Worm (Caenorhabditis elegans) whole organism, young adult: Measurements from ENCODE around the gene grl-11.
A peak's percentile ranks its signal among the peaks of the same experiment; 100 is the strongest.

Experiments used
- B0019.2 ChIP-seq: fragments of 200-800 bp; sonication (Bioruptor generic); conservative IDR thresholded peaks from 2 replicates; pipeline ENCODE4 v1.3.6; 2022; ENCODE audit warnings: missing genetic modification reagents, missing genetic modification characterization, missing compliant biosample characterization
- B0261.1 ChIP-seq: sonication (generic microtip); optimal IDR thresholded peaks from 2 replicates; lab custom pipeline; 2016; ENCODE audit warnings: mild to moderate bottlenecking, missing genetic modification characterization, moderate library complexity, missing compliant biosample characterization
- D2030.7 ChIP-seq: fragments of 200-800 bp; sonication (Bioruptor generic); IDR thresholded peaks from 2 replicates; pipeline ENCODE4 v1.3.6; 2022; ENCODE audit warnings: missing genetic modification reagents, missing genetic modification characterization, missing compliant biosample characterization
- F22D6.2 ChIP-seq: sonication (generic microtip); optimal IDR thresholded peaks from 2 replicates; lab custom pipeline; 2016; ENCODE audit warnings: mild to moderate bottlenecking, missing genetic modification characterization, missing compliant biosample characterization
- F52B5.7 ChIP-seq: sonication (generic microtip); optimal IDR thresholded peaks from 2 replicates; lab custom pipeline; 2016; ENCODE audit warnings: mild to moderate bottlenecking, missing genetic modification characterization, missing compliant biosample characterization
- F55B11.4 ChIP-seq: sonication (generic microtip); optimal IDR thresholded peaks from 2 replicates; lab custom pipeline; 2016; ENCODE audit warnings: missing compliant biosample characterization, missing genetic modification characterization, borderline replicate concordance; ENCODE audit not compliant: insufficient read depth
- Y56A3A.18 ChIP-seq: fragments of 200-800 bp; sonication (Bioruptor generic); IDR thresholded peaks from 2 replicates; pipeline ENCODE4 v1.3.6; 2022; ENCODE audit warnings: missing genetic modification reagents, missing genetic modification characterization, missing compliant biosample characterization
- Y79H2A.3 ChIP-seq: fragments of 200-800 bp; sonication (Bioruptor generic); conservative IDR thresholded peaks from 2 replicates; pipeline ENCODE4 v1.3.6; 2022; ENCODE audit warnings: missing genetic modification reagents, missing genetic modification characterization, missing compliant biosample characterization
- akir-1 ChIP-seq: fragments of 200-800 bp; sonication (Bioruptor generic); optimal IDR thresholded peaks from 2 replicates; lab custom pipeline; 2018; ENCODE audit warnings: mild to moderate bottlenecking, missing genetic modification characterization, moderate library complexity, missing compliant biosample characterization
- aptf-3 ChIP-seq: fragments of 200-800 bp; sonication (Bioruptor generic); IDR thresholded peaks from 2 replicates; pipeline ENCODE4 v1.3.6; 2022; ENCODE audit warnings: missing genetic modification characterization, missing compliant biosample characterization
- attf-6 ChIP-seq: fragments of 200-800 bp; sonication (Bioruptor generic); IDR thresholded peaks from 2 replicates; pipeline ENCODE4 v1.3.6; 2022; ENCODE audit warnings: missing genetic modification reagents, missing genetic modification characterization, missing compliant biosample characterization
- bed-1 ChIP-seq: fragments of 200-800 bp; sonication (Bioruptor generic); IDR thresholded peaks from 2 replicates; pipeline ENCODE4 v1.3.6; 2022; ENCODE audit warnings: missing genetic modification reagents, missing genetic modification characterization, missing compliant biosample characterization
- cebp-2 ChIP-seq: fragments of 200-800 bp; sonication (Bioruptor generic); IDR thresholded peaks from 2 replicates; pipeline ENCODE4 v1.3.6; 2022; ENCODE audit warnings: missing genetic modification characterization, missing compliant biosample characterization
- ceh-27 ChIP-seq: fragments of 200-800 bp; sonication (Bioruptor generic); optimal IDR thresholded peaks from 2 replicates; lab custom pipeline; 2018; ENCODE audit warnings: mild to moderate bottlenecking, missing genetic modification characterization, moderate library complexity, missing compliant biosample characterization
- ceh-40 ChIP-seq: fragments of 200-800 bp; sonication (Bioruptor generic); IDR thresholded peaks from 2 replicates; pipeline ENCODE4 v1.3.6; 2022; ENCODE audit warnings: missing genetic modification characterization, missing compliant biosample characterization
- dpff-1 ChIP-seq: sonication (generic microtip); optimal IDR thresholded peaks from 2 replicates; lab custom pipeline; 2017; ENCODE audit warnings: mild to moderate bottlenecking, missing genetic modification characterization, missing compliant biosample characterization
- dpl-1 ChIP-seq: fragments of 150-350 bp; optimal IDR thresholded peaks from 2 replicates; lab custom pipeline; 2014; ENCODE audit warnings: missing biosample characterization, missing genetic modification reagents, missing genetic modification characterization
- efl-1 ChIP-seq: fragments of 150-350 bp; optimal IDR thresholded peaks from 2 replicates; lab custom pipeline; 2014; ENCODE audit warnings: missing biosample characterization, missing genetic modification reagents, missing genetic modification characterization
- egl-44 ChIP-seq: fragments of 200-800 bp; sonication (Bioruptor generic); IDR thresholded peaks from 2 replicates; pipeline ENCODE4 v1.3.6; 2022; ENCODE audit warnings: missing genetic modification reagents, missing genetic modification characterization, missing compliant biosample characterization
- egrh-3 ChIP-seq: fragments of 200-800 bp; sonication (Bioruptor generic); IDR thresholded peaks from 2 replicates; pipeline ENCODE4 v1.3.6; 2022; ENCODE audit warnings: missing genetic modification reagents, missing genetic modification characterization, missing compliant biosample characterization
- ets-4 ChIP-seq: fragments of 200-800 bp; sonication (Bioruptor generic); optimal IDR thresholded peaks from 2 replicates; lab custom pipeline; 2018; ENCODE audit warnings: mild to moderate bottlenecking, missing genetic modification characterization, missing compliant biosample characterization
- hsf-1 ChIP-seq: fragments of 200-800 bp; sonication (Bioruptor generic); IDR thresholded peaks from 2 replicates; pipeline ENCODE4 v1.3.6; 2022; ENCODE audit warnings: missing genetic modification reagents, missing genetic modification characterization, missing compliant biosample characterization
- lin-26 ChIP-seq: fragments of 200-800 bp; sonication (Bioruptor generic); IDR thresholded peaks from 2 replicates; pipeline ENCODE4 v1.3.6; 2022; ENCODE audit warnings: missing genetic modification reagents, missing genetic modification characterization, missing compliant biosample characterization
- madf-3 ChIP-seq: fragments of 200-800 bp; sonication (Bioruptor generic); IDR thresholded peaks from 2 replicates; pipeline ENCODE4 v1.3.6; 2022; ENCODE audit warnings: missing genetic modification reagents, missing genetic modification characterization, missing compliant biosample characterization
- mel-28 ChIP-seq: sonication (generic microtip); optimal IDR thresholded peaks from 2 replicates; lab custom pipeline; 2016; ENCODE audit warnings: borderline replicate concordance, mild to moderate bottlenecking, missing genetic modification characterization, missing compliant biosample characterization
- nfya-2 ChIP-seq: fragments of 200-800 bp; sonication (Bioruptor generic); IDR thresholded peaks from 2 replicates; pipeline ENCODE4 v1.3.6; 2022; ENCODE audit warnings: missing genetic modification reagents, missing genetic modification characterization, missing compliant biosample characterization
- nfyb-1 ChIP-seq: fragments of 200-800 bp; sonication (Bioruptor generic); IDR thresholded peaks from 2 replicates; pipeline ENCODE4 v1.3.6; 2022; ENCODE audit warnings: missing genetic modification reagents, missing genetic modification characterization, missing compliant biosample characterization
- nhr-120 ChIP-seq: fragments of 200-800 bp; sonication (Bioruptor generic); IDR thresholded peaks from 2 replicates; pipeline ENCODE4 v1.3.6; 2022; ENCODE audit warnings: missing genetic modification characterization, missing compliant biosample characterization
- nhr-27 ChIP-seq: fragments of 200-800 bp; sonication (Bioruptor generic); optimal IDR thresholded peaks from 2 replicates; lab custom pipeline; 2018; ENCODE audit warnings: mild to moderate bottlenecking, missing genetic modification characterization, moderate library complexity, missing compliant biosample characterization
- pbrm-1 ChIP-seq: fragments of 200-800 bp; sonication (Bioruptor generic); IDR thresholded peaks from 2 replicates; pipeline ENCODE4 v1.3.6; 2022; ENCODE audit warnings: missing genetic modification reagents, missing genetic modification characterization, missing compliant biosample characterization
- pha-4 ChIP-seq: fragments of 150-350 bp; sonication (generic microtip); optimal IDR thresholded peaks from 2 replicates; lab custom pipeline; 2014; ENCODE audit warnings: missing biosample characterization, missing genetic modification reagents, missing genetic modification characterization
- repo-1 ChIP-seq: sonication (generic microtip); optimal IDR thresholded peaks from 2 replicates; lab custom pipeline; 2017; ENCODE audit warnings: mild to moderate bottlenecking, missing genetic modification characterization, missing compliant biosample characterization
- sdz-38 ChIP-seq: sonication (generic microtip); optimal IDR thresholded peaks from 2 replicates; lab custom pipeline; 2016; ENCODE audit warnings: missing genotype, missing genetic modification characterization, missing compliant biosample characterization
- snpc-1.3 ChIP-seq: sonication (generic microtip); optimal IDR thresholded peaks from 2 replicates; lab custom pipeline; 2017; ENCODE audit warnings: missing genetic modification characterization, mild to moderate bottlenecking, missing compliant biosample characterization, antibody characterized with exemption, moderate library complexity, missing genotype, missing genetic modification reagents; ENCODE audit not compliant: insufficient read depth
- snpc-4 ChIP-seq, 5 experiments: fragments of 150-350 bp in 1 of 5; sonication (generic microtip) in 4 of 5; optimal IDR thresholded peaks; 2 replicates each; lab custom pipeline; 2014 to 2018; ENCODE audit warnings: missing genetic modification characterization in 5 of 5, missing biosample characterization in 3 of 5, antibody characterized with exemption in 2 of 5, mild to moderate bottlenecking in 2 of 5, missing compliant biosample characterization in 2 of 5, missing genotype in 2 of 5, moderate library complexity in 2 of 5, missing genetic modification reagents in 1 of 5
- somi-1 ChIP-seq: fragments of 200-800 bp; sonication (Bioruptor generic); optimal IDR thresholded peaks from 2 replicates; lab custom pipeline; 2018; ENCODE audit warnings: mild to moderate bottlenecking, missing genetic modification characterization, missing compliant biosample characterization
- tbx-9 ChIP-seq: sonication (generic microtip); optimal IDR thresholded peaks from 2 replicates; lab custom pipeline; 2016; ENCODE audit warnings: borderline replicate concordance, missing genetic modification characterization, inconsistent platforms, missing compliant biosample characterization
- zfh-2 ChIP-seq: fragments of 200-800 bp; sonication (Bioruptor generic); conservative IDR thresholded peaks from 2 replicates; pipeline ENCODE4 v1.3.6; 2022; ENCODE audit warnings: missing genetic modification reagents, missing genetic modification characterization, missing compliant biosample characterization
- ztf-25 ChIP-seq: fragments of 200-800 bp; sonication (Bioruptor generic); IDR thresholded peaks from 2 replicates; pipeline ENCODE4 v1.3.6; 2022; ENCODE audit warnings: missing genetic modification reagents, missing genetic modification characterization, missing compliant biosample characterization

The grl-11 gene

DNA sequence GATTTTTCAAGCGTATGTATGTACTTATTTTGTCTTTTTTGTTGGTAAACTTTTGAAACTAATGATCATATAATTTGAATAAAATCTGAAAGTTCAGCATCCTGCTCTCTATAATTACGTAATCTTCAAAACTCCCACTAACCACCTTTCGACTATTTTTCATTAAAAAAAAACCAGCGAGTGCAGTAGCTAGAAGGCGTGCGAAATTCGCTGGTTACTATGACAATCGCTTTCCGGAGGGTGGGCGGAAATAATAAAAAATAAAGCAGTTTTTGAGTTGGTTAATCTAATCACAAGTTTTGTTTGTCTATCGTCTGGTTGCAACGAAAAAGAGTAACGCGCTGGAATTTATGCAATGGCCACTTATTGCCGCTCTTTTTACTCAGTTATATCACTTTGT is 36.6 kb upstream of the grl-11 start, which contains the start of gene irld-34:
irld-34 (plus strand) TSS at position 301 of the 400 bp plus-strand sequence.
- TF ChIP-seq madf-3 (GFP tag; lab: Robert Waterston, UW) (no peak), egl-44 (GFP tag; lab: Robert Waterston, UW) (no peak), ets-4 (GFP tag; lab: Kevin White, UChicago) (no peak)

DNA sequence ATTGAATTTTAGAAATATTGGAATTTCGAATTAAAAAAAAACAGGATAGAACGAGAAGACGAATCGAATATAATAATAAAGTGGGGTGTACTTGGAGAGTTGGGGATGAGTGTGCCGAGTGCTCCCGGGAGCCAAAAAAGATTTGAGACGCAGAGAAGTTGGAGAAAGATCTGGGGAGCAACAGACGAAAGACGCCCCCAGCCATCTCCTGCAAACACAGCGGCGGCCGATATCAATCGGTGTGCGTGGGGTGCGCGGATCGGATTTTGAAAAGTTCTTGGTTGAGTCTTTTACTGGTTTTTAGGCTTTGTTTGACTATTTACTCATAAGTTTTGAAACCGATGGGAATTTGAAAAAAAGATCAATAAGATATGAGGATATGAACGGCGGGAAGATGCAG is 35.6 kb upstream of the grl-11 start, which contains the start of gene nhl-1:
nhl-1 (minus strand) TSS at position 101 of the 400 bp plus-strand sequence.
- TF ChIP-seq mel-28 (tag; lab: Kevin White, UChicago) (no peak), nfyb-1 (GFP tag; lab: Robert Waterston, UW) (no peak), dpl-1 (GFP tag; lab: Kevin White, UChicago) (no peak), Y79H2A.3 (GFP tag; lab: Robert Waterston, UW) (no peak), F22D6.2 (no peak), nhr-120 (GFP tag; lab: Robert Waterston, UW) (no peak), egrh-3 (GFP tag; lab: Robert Waterston, UW) (no peak), ceh-40 (GFP tag; lab: Robert Waterston, UW) (no peak)

DNA sequence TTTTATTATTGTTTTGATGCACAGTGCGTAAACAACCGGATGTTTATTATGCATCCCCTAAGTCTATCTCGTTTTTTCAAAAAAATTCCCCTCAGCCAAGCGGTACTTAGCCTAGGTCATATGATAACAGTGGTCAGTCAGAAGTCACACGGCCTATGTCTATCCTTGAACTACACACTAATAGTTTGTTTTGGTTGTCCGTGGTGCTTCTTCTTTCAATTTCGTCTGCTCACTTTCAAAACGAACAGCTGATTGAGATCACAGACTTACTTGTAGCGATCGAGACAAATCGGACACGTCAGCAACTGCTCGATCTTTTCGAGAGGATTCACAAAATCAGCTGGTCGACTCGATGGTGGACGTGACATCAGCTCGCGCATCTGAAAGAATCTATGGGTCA is 34.8 kb upstream of the grl-11 start:
- TF ChIP-seq tbx-9 (tag; lab: Kevin White, UChicago) (no peak), somi-1 (peak; percentile 35)

DNA sequence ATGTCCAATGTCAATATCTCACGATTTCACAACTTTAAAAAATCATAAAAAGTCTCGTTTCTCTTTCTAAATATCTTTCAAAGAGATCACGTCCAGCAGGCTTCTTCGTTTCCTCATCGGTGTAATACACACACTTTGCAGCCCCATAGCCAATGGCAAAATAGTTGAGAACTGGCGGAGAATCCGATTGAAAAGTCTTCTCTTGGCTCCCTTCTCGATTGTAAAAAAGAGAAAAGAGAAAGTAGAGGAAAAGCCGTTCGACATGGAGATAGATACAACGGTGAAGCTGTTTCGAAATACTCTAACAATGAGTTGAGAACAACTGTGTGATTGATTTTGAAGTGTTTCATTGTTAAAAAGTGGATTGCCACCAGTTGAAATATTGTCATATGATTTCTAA is 33.6 kb upstream of the grl-11 start:
- TF ChIP-seq nfya-2 (GFP tag; lab: Robert Waterston, UW) (no peak), B0261.1 (tag; lab: Kevin White, UChicago) (no peak), nhr-120 (GFP tag; lab: Robert Waterston, UW) (no peak), pbrm-1 (GFP tag; lab: Robert Waterston, UW) (no peak), Y56A3A.18 (GFP tag; lab: Robert Waterston, UW) (no peak), D2030.7 (GFP tag; lab: Robert Waterston, UW) (no peak), dpff-1 (tag; lab: Kevin White, UChicago) (no peak), efl-1 (GFP tag; lab: Kevin White, UChicago) (no peak), aptf-3 (GFP tag; lab: Robert Waterston, UW) (no peak), bed-1 (GFP tag; lab: Robert Waterston, UW) (no peak), snpc-1.3 (tag; lab: Kevin White, UChicago) (no peak), egl-44 (GFP tag; lab: Robert Waterston, UW) (no peak), B0019.2 (GFP tag; lab: Robert Waterston, UW) (no peak)
- TF ChIP-seq, all 124 proteins: peak for 0

DNA sequence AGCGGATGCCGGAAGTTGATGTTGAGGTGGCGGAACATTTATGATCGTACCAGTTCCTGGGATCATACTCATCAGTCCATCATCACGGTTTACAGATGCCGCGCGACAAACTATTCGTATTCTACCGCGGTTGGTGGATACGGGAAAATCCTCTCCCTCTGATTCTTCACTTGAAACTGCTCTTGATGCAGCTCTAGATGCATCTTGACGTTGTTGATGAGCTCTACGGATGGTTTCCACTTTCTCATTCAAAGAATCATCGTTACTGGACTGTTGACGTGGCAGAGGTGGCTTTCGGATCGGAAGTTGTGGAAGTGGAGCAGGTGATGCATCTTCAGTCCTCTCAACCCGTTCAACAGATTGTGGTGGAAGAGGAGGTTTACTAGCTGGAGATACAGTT is 31.0 kb upstream of the grl-11 start:
- TF ChIP-seq F52B5.7 (tag; lab: Kevin White, UChicago) (no peak), pha-4 (tag; lab: Kevin White, UChicago) (no peak), cebp-2 (GFP tag; lab: Robert Waterston, UW) (no peak), ceh-27 (no peak), dpff-1 (tag; lab: Kevin White, UChicago) (no peak), attf-6 (GFP tag; lab: Robert Waterston, UW) (no peak), F55B11.4 (tag; lab: Kevin White, UChicago) (no peak), repo-1 (no peak), hsf-1 (no peak), sdz-38 (tag; lab: Kevin White, UChicago) (no peak), D2030.7 (GFP tag; lab: Robert Waterston, UW) (no peak), ets-4 (GFP tag; lab: Kevin White, UChicago) (no peak), zfh-2 (GFP tag; lab: Robert Waterston, UW) (no peak), nhr-27 (tag; lab: Kevin White, UChicago) (no peak), snpc-4 (GFP tag; optimal IDR thresholded peaks at IDR 0.05; lab: Kevin White, UChicago) (no peak), snpc-4 (tag; optimal IDR thresholded peaks at IDR 0.05; lab: Kevin White, UChicago) (no peak), ztf-25 (GFP tag; lab: Robert Waterston, UW) (no peak), lin-26 (no peak), akir-1 (GFP tag; lab: Kevin White, UChicago) (no peak)
